Worm (Caenorhabditis elegans) whole organism, young adult: ENCODE measurements around the gene srbc-33.

Experiments used
- B0019.2 ChIP-seq: fragments of 200-800 bp; sonication (Bioruptor generic); conservative IDR thresholded peaks from 2 replicates; pipeline ENCODE4 v1.3.6; 2022; ENCODE audit warnings: missing genetic modification reagents, missing genetic modification characterization, missing compliant biosample characterization
- B0035.1 ChIP-seq: sonication (generic microtip); optimal IDR thresholded peaks from 2 replicates; lab custom pipeline; 2016; ENCODE audit warnings: missing genetic modification characterization, mild to moderate bottlenecking, missing compliant biosample characterization, missing genotype, missing genetic modification reagents
- B0336.3 ChIP-seq: fragments of 200-800 bp; sonication (Bioruptor generic); IDR thresholded peaks from 2 replicates; pipeline ENCODE4 v1.3.6; 2022; ENCODE audit warnings: missing genetic modification characterization, missing compliant biosample characterization
- F10E7.11 ChIP-seq: sonication (generic microtip); optimal IDR thresholded peaks from 2 replicates; lab custom pipeline; 2017; ENCODE audit warnings: mild to moderate bottlenecking, missing genetic modification characterization, moderate library complexity, missing compliant biosample characterization
- F37B4.10 ChIP-seq: fragments of 200-800 bp; sonication (Bioruptor generic); IDR thresholded peaks from 2 replicates; pipeline ENCODE4 v1.3.6; 2022; ENCODE audit warnings: missing genetic modification characterization, missing compliant biosample characterization
- F49E8.2 ChIP-seq: sonication (generic microtip); optimal IDR thresholded peaks from 3 replicates; lab custom pipeline; 2017; ENCODE audit warnings: missing genetic modification characterization, mild to moderate bottlenecking, missing compliant biosample characterization, antibody characterized with exemption, moderate library complexity; ENCODE audit not compliant: insufficient read depth
- Y53F4B.3 ChIP-seq: fragments of 200-800 bp; sonication (Bioruptor generic); IDR thresholded peaks from 2 replicates; pipeline ENCODE4 v1.3.6; 2022; ENCODE audit warnings: missing genetic modification reagents, missing genetic modification characterization, missing compliant biosample characterization
- Y95B8A.8 ChIP-seq: fragments of 200-800 bp; sonication (Bioruptor generic); IDR thresholded peaks from 2 replicates; pipeline ENCODE4 v1.3.6; 2022; ENCODE audit warnings: missing genetic modification reagents, missing genetic modification characterization, missing compliant biosample characterization
- atf-7 ChIP-seq: sonication (generic microtip); optimal IDR thresholded peaks from 2 replicates; lab custom pipeline; 2017; ENCODE audit warnings: mild to moderate bottlenecking, missing genetic modification characterization, missing compliant biosample characterization
- attf-5 ChIP-seq: fragments of 200-800 bp; sonication (Bioruptor generic); optimal IDR thresholded peaks from 2 replicates; lab custom pipeline; 2018; ENCODE audit warnings: mild to moderate bottlenecking, missing genetic modification characterization, missing compliant biosample characterization
- cebp-2 ChIP-seq: fragments of 200-800 bp; sonication (Bioruptor generic); IDR thresholded peaks from 2 replicates; pipeline ENCODE4 v1.3.6; 2022; ENCODE audit warnings: missing genetic modification characterization, missing compliant biosample characterization
- ceh-27 ChIP-seq: fragments of 200-800 bp; sonication (Bioruptor generic); optimal IDR thresholded peaks from 2 replicates; lab custom pipeline; 2018; ENCODE audit warnings: mild to moderate bottlenecking, missing genetic modification characterization, moderate library complexity, missing compliant biosample characterization
- ceh-58 ChIP-seq: fragments of 200-800 bp; sonication (Bioruptor generic); IDR thresholded peaks from 2 replicates; pipeline ENCODE4 v1.3.6; 2022; ENCODE audit warnings: missing genetic modification characterization, missing compliant biosample characterization
- chd-7 ChIP-seq: sonication (generic microtip); optimal IDR thresholded peaks from 2 replicates; lab custom pipeline; 2016; ENCODE audit warnings: mild to moderate bottlenecking, missing genetic modification characterization, moderate library complexity, missing compliant biosample characterization
- efl-1 ChIP-seq: fragments of 150-350 bp; optimal IDR thresholded peaks from 2 replicates; lab custom pipeline; 2014; ENCODE audit warnings: missing biosample characterization, missing genetic modification reagents, missing genetic modification characterization
- fkh-3 ChIP-seq: sonication (generic microtip); optimal IDR thresholded peaks from 2 replicates; lab custom pipeline; 2016; ENCODE audit warnings: mild to moderate bottlenecking, missing genetic modification characterization, missing compliant biosample characterization
- let-607 ChIP-seq, 2 experiments: fragments of 200-800 bp in 1 of 2; sonication (Bioruptor generic) in 1 of 2; sonication (generic microtip) in 1 of 2; optimal IDR thresholded peaks; 2 replicates each; lab custom pipeline; 2016 to 2018; ENCODE audit warnings: mild to moderate bottlenecking in 2 of 2, missing compliant biosample characterization in 2 of 2, missing genetic modification characterization in 2 of 2, moderate library complexity in 2 of 2, missing genotype in 1 of 2
- lin-26 ChIP-seq: fragments of 200-800 bp; sonication (Bioruptor generic); IDR thresholded peaks from 2 replicates; pipeline ENCODE4 v1.3.6; 2022; ENCODE audit warnings: missing genetic modification reagents, missing genetic modification characterization, missing compliant biosample characterization
- lir-1 ChIP-seq: fragments of 200-800 bp; sonication (Bioruptor generic); conservative IDR thresholded peaks from 2 replicates; pipeline ENCODE4 v1.3.6; 2022; ENCODE audit warnings: missing genetic modification reagents, missing genetic modification characterization, missing compliant biosample characterization
- madf-10 ChIP-seq: sonication (generic microtip); optimal IDR thresholded peaks from 2 replicates; lab custom pipeline; 2016; ENCODE audit warnings: mild to moderate bottlenecking, missing genetic modification characterization, missing compliant biosample characterization
- nhr-90 ChIP-seq: sonication (generic microtip); optimal IDR thresholded peaks from 2 replicates; lab custom pipeline; 2016; ENCODE audit warnings: missing genotype, mild to moderate bottlenecking, missing genetic modification characterization, missing compliant biosample characterization
- tlf-1 ChIP-seq: fragments of 200-800 bp; sonication (Bioruptor generic); optimal IDR thresholded peaks from 2 replicates; lab custom pipeline; 2018; ENCODE audit warnings: mild to moderate bottlenecking, missing genetic modification characterization, missing compliant biosample characterization
- zfh-2 ChIP-seq: fragments of 200-800 bp; sonication (Bioruptor generic); conservative IDR thresholded peaks from 2 replicates; pipeline ENCODE4 v1.3.6; 2022; ENCODE audit warnings: missing genetic modification reagents, missing genetic modification characterization, missing compliant biosample characterization
- ztf-22 ChIP-seq: fragments of 200-800 bp; sonication (Bioruptor generic); optimal IDR thresholded peaks from 2 replicates; lab custom pipeline; 2018; ENCODE audit warnings: mild to moderate bottlenecking, missing genetic modification characterization, moderate library complexity, missing compliant biosample characterization
- ztf-3 ChIP-seq: fragments of 200-800 bp; sonication (Bioruptor generic); optimal IDR thresholded peaks from 2 replicates; lab custom pipeline; 2018; ENCODE audit warnings: mild to moderate bottlenecking, missing genetic modification characterization, missing compliant biosample characterization

The srbc-33 gene

DNA sequence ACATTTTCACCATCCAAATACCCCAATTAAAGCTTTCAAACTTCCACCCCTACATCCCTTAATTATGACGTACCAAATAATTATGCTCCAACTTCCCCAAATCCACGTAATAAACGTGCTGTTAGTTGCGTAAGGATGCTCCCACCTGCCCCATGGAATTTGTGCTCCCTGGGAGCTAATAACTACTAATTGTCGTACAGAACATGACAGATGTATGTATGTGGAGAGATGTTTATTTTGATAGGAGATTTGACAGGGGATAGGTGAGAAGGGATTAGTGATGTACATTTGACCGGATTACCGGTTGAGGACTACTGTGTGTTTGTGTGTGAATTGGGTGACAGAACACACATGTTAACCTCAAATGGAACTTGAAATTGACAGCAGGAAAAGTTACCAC is 34.8 kb downstream of the srbc-33 start:
- no peak for TF ChIP-seq fkh-3 (tag; lab: Kevin White, UChicago)
- TF ChIP-seq nhr-90 (tag; lab: Kevin White, UChicago): no peak

DNA sequence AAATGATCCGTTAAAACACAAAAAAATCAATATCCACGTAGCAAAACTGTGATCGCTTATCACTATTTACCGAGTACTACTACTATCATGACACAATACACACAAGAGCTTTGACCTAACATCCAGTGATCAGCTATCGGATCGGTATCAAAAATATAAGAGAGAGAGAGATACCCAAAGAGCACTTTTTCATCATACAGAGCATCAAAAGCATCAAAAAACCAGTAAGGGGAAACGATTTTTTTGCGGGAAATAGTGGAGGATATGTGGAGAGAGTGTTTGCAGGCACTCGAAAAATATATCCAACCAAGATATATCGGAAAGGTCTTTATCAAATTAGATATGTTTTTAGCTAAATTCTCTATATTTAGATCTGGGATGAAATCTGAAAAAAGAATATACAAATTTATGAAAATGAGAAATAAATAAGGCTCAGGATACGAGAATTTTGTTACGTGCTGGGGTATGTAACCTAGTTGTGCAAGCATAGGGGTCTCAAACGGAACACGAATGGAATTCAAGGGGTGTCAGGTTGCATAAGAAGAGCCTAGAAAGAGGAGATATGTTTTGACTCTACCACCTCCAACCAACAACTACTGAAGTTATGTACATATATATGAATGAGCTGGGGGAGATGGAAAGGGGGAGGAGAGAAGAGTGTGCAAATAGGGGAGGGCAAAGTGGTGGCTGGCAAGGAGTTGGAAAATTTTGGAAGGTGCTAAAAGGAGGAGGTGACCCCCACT is 39.3 kb downstream of the srbc-33 start:
- no peak for TF ChIP-seq B0019.2 (GFP tag; lab: Robert Waterston, UW)
- 0 out of 2 replicates have a peak, but pooled peaks have one; percentile 45 for TF ChIP-seq lin-26 (GFP tag; lab: Robert Waterston, UW)

ce11 chrV:3444777-3445089 is 39.9 kb downstream of the srbc-33 start, which contains the start of gene cfz-2:
Gene cfz-2, minus strand, starts transcription at chrV:3444877.
- no peak for TF ChIP-seq chd-7
- no peak for TF ChIP-seq Y53F4B.3 (GFP tag; lab: Robert Waterston, UW)
- TF ChIP-seq F37B4.10 (GFP tag; lab: Robert Waterston, UW): no peak
- TF ChIP-seq tlf-1: no peak
- TF ChIP-seq ztf-3 (GFP tag; lab: Kevin White, UChicago): no peak
- TF ChIP-seq cebp-2: no peak
- TF ChIP-seq ceh-58 (GFP tag; lab: Robert Waterston, UW): no peak
- TF ChIP-seq Y95B8A.8 (GFP tag; lab: Robert Waterston, UW): no peak
- TF ChIP-seq F10E7.11: no peak
- no peak for TF ChIP-seq efl-1 (GFP tag; lab: Kevin White, UChicago)
- no peak for TF ChIP-seq F49E8.2 (tag; lab: Kevin White, UChicago)
- TF ChIP-seq B0019.2 (GFP tag; lab: Robert Waterston, UW): no peak
- TF ChIP-seq atf-7 (tag; lab: Kevin White, UChicago): no peak
- no peak for TF ChIP-seq lir-1
- no peak for TF ChIP-seq ztf-22 (GFP tag; lab: Kevin White, UChicago)
- TF ChIP-seq ceh-27 (GFP tag; lab: Kevin White, UChicago): no peak
- TF ChIP-seq B0035.1: no peak
- no peak for TF ChIP-seq madf-10 (tag; lab: Kevin White, UChicago)

ce11 chrV:3442609-3443008 is 42.0 kb downstream of the srbc-33 start:
- TF ChIP-seq efl-1 (GFP tag; lab: Kevin White, UChicago): no peak
- TF ChIP-seq attf-5: no peak
- no peak for TF ChIP-seq F49E8.2 (tag; lab: Kevin White, UChicago)
- no peak for TF ChIP-seq zfh-2 (GFP tag; lab: Robert Waterston, UW)
- TF ChIP-seq B0336.3 (GFP tag; lab: Robert Waterston, UW): no peak
- no peak for TF ChIP-seq tlf-1
- no peak for TF ChIP-seq chd-7
- TF ChIP-seq let-607 (tag; optimal IDR thresholded peaks at IDR 0.05; lab: Kevin White, UChicago): no peak
- no peak for TF ChIP-seq madf-10 (tag; lab: Kevin White, UChicago)
